Fruit fly (Drosophila melanogaster): ENCODE results near the gene Efa6.
A peak's percentile ranks its signal among the peaks of the same experiment; 100 is the strongest.

Gene Efa6

DNA sequence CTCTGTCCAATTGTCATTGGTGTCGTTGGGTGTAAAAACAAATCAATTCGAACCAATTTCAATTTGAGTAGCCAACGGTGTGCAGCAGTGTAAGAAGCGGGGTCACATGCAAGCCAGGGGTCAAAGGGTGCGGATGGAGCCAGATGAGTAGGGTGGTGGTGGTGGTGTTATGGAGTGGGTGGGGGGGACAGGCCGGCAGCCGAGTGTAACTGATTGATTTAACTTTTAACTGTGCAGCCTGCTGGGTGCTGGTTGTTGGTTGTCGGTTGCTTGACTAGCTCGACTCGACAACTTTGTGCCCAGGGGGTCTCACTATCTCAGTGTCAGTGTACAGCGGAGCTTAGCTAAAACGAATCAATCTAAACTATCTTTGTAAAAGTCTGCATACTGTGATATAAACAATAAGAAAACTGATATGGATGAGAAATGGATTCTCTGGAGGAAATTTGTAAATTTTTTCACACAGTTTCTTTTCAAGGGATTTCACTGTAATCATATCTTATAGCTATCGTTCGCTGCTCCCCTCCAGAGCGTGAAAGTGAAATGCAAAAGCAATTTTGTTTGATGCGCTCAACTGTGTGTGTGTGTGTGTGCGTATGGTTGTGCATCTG is 9.9 kb downstream of the Efa6 start (continued):
- TF ChIP-seq CG12744 (GFP tag; optimal IDR thresholded peaks at IDR 0.05), result no peak
- TF ChIP-seq CG2875 (GFP tag; optimal IDR thresholded peaks at IDR 0.05), result peak; percentile 65
- no peak for TF ChIP-seq z (GFP tag; IDR thresholded peaks at IDR 0.05)
- TF ChIP-seq CG30020 (tag; optimal IDR thresholded peaks at IDR 0.05), result no peak
- TF ChIP-seq tgo (GFP tag; IDR thresholded peaks at IDR 0.05), result peak; percentile 77
- TF ChIP-seq sug (tag; optimal IDR thresholded peaks at IDR 0.05), result peak; percentile 85
- TF ChIP-seq CG16813 (GFP tag; IDR thresholded peaks at IDR 0.05; ENCODE audit: partially characterized antibody), result no peak
- peak; percentile 27 for TF ChIP-seq cwo (GFP tag; optimal IDR thresholded peaks at IDR 0.05)
- no peak for TF ChIP-seq CG11504 (tag; optimal IDR thresholded peaks at IDR 0.05)
- TF ChIP-seq Lim3 (GFP tag; IDR thresholded peaks at IDR 0.05), result no peak
- TF ChIP-seq CG14441 (GFP tag; IDR thresholded peaks at IDR 0.05), result peak; percentile 66
- TF ChIP-seq sd (tag; optimal IDR thresholded peaks at IDR 0.05), result peak; percentile 11
- TF ChIP-seq gsb-n (tag; optimal IDR thresholded peaks at IDR 0.05), result no peak
- peak; percentile 76 for TF ChIP-seq fd96Cb (tag; optimal IDR thresholded peaks at IDR 0.05)
- TF ChIP-seq CG1792 (GFP tag; optimal IDR thresholded peaks at IDR 0.05), result peak; percentile 7
- TF ChIP-seq CG2120 (GFP tag; optimal IDR thresholded peaks at IDR 0.05), result peak; percentile 49
- peak; percentile 31; the same call in 1 of the 2 replicates for TF ChIP-seq gt (GFP tag; IDR thresholded peaks at IDR 0.05)
- peak; percentile 11 for TF ChIP-seq Dek (tag; optimal IDR thresholded peaks at IDR 0.05)
- TF ChIP-seq gem (tag; optimal IDR thresholded peaks at IDR 0.05), result no peak
- peak; percentile 31 for TF ChIP-seq CG9876 (GFP tag; optimal IDR thresholded peaks at IDR 0.05)
- TF ChIP-seq CG6689 (GFP tag; IDR thresholded peaks at IDR 0.05), result peak; percentile 77
- no peak for TF ChIP-seq NC2α (GFP tag; optimal IDR thresholded peaks at IDR 0.05)
- TF ChIP-seq CG34224 (GFP tag; IDR thresholded peaks at IDR 0.05; ENCODE audit: partially characterized antibody), result no peak
- TF ChIP-seq Nf-YA (GFP tag; IDR thresholded peaks at IDR 0.05), result peak; percentile 44; the same call in 1 of the 2 replicates
- no peak for TF ChIP-seq CG16779 (GFP tag; IDR thresholded peaks at IDR 0.05)
- TF ChIP-seq dimm (GFP tag; IDR thresholded peaks at IDR 0.05), result peak; percentile 60; the same call in 1 of the 2 replicates
- TF ChIP-seq ab (GFP tag; optimal IDR thresholded peaks at IDR 0.05), result no peak
- no peak for TF ChIP-seq Hr51 (GFP tag; optimal IDR thresholded peaks at IDR 0.05)
- TF ChIP-seq CG14860 (GFP tag; IDR thresholded peaks at IDR 0.05; ENCODE audit: partially characterized antibody), result no peak
- TF ChIP-seq Opbp (GFP tag; IDR thresholded peaks at IDR 0.05; ENCODE audit: partially characterized antibody), result no peak
- no peak for TF ChIP-seq slou (GFP tag; optimal IDR thresholded peaks at IDR 0.05)
- peak; percentile 78 for TF ChIP-seq B-H1 (GFP tag; IDR thresholded peaks at IDR 0.05)
- no peak; the same call in 2 of the 3 replicates for TF ChIP-seq CG17361 (GFP tag; IDR thresholded peaks at IDR 0.05)
- no peak for TF ChIP-seq YL-1 (GFP tag; optimal IDR thresholded peaks at IDR 0.05)
- no peak for TF ChIP-seq CG15514 (GFP tag; optimal IDR thresholded peaks at IDR 0.05)
- no peak for TF ChIP-seq CG7271 (tag; optimal IDR thresholded peaks at IDR 0.05)
- peak; percentile 45 for TF ChIP-seq MTF-1 (GFP tag; optimal IDR thresholded peaks at IDR 0.05; ENCODE audit: borderline replicate concordance)
- no peak for TF ChIP-seq twi (tag; optimal IDR thresholded peaks at IDR 0.05)
- TF ChIP-seq Mad (GFP tag; optimal IDR thresholded peaks at IDR 0.05), result no peak
- TF ChIP-seq knrl (GFP tag; IDR thresholded peaks at IDR 0.05; ENCODE audit: partially characterized antibody), result no peak
- TF ChIP-seq seq (GFP tag; IDR thresholded peaks at IDR 0.05), result peak; percentile 57
- TF ChIP-seq luna (GFP tag; optimal IDR thresholded peaks at IDR 0.05), result no peak
- peak; percentile 70 for TF ChIP-seq esg (GFP tag; conservative IDR thresholded peaks at IDR 0.05)
- TF ChIP-seq CG12236 (GFP tag; optimal IDR thresholded peaks at IDR 0.05), result peak; percentile 23
- TF ChIP-seq H15 (GFP tag; IDR thresholded peaks at IDR 0.05), result peak; percentile 78; the same call in 2 of the 3 replicates
- TF ChIP-seq tx (GFP tag; optimal IDR thresholded peaks at IDR 0.05), result peak; percentile 60
- no peak for TF ChIP-seq D (optimal IDR thresholded peaks at IDR 0.05)
- no peak for TF ChIP-seq D (GFP tag; optimal IDR thresholded peaks at IDR 0.05)
- TF ChIP-seq Mes4 (GFP tag; optimal IDR thresholded peaks at IDR 0.05), result peak; percentile 54
- TF ChIP-seq tup (GFP tag; optimal IDR thresholded peaks at IDR 0.05), result no peak
